Worm (Caenorhabditis elegans) whole organism, L3 larva: Measurements from ENCODE around the gene B0361.14.

Experiments used
- ceh-9 ChIP-seq: sonication (generic microtip); optimal IDR thresholded peaks from 2 replicates; lab custom pipeline; 2018; ENCODE audit warnings: missing biosample characterization, missing genetic modification characterization
- daf-12 ChIP-seq: fragments of 150-350 bp; optimal IDR thresholded peaks from 2 replicates; lab custom pipeline; 2014; ENCODE audit warnings: missing biosample characterization, missing genetic modification reagents, missing genetic modification characterization
- egl-27 ChIP-seq: sonication (generic microtip); optimal IDR thresholded peaks from 4 replicates; lab custom pipeline; 2017; ENCODE audit warnings: missing biosample characterization, missing genetic modification reagents, missing genetic modification characterization
- nhr-11 ChIP-seq: fragments of 150-350 bp; optimal IDR thresholded peaks from 2 replicates; lab custom pipeline; 2014; ENCODE audit warnings: missing biosample characterization, missing genetic modification characterization
- nhr-237 ChIP-seq: fragments of 150-350 bp; optimal IDR thresholded peaks from 2 replicates; lab custom pipeline; 2014; ENCODE audit warnings: missing biosample characterization, missing genetic modification characterization
- nhr-76 ChIP-seq: fragments of 150-350 bp; sonication (generic microtip); optimal IDR thresholded peaks from 5 replicates; lab custom pipeline; 2014; ENCODE audit warnings: missing biosample characterization, missing genetic modification characterization
- nhr-77 ChIP-seq: fragments of 150-350 bp; optimal IDR thresholded peaks from 2 replicates; lab custom pipeline; 2014; ENCODE audit warnings: missing biosample characterization, missing genetic modification characterization
- sea-2 ChIP-seq: fragments of 150-350 bp; sonication (generic microtip); optimal IDR thresholded peaks from 4 replicates; lab custom pipeline; 2014; ENCODE audit warnings: missing biosample characterization, missing genetic modification reagents, missing genetic modification characterization
- skn-1 ChIP-seq: fragments of 150-350 bp; optimal IDR thresholded peaks from 2 replicates; lab custom pipeline; 2014; ENCODE audit warnings: missing biosample characterization, missing genetic modification characterization
- unc-62 ChIP-seq: fragments of 150-350 bp; sonication (generic microtip); optimal IDR thresholded peaks from 4 replicates; lab custom pipeline; 2014; ENCODE audit warnings: missing biosample characterization, missing genetic modification reagents, missing genetic modification characterization
- zag-1 ChIP-seq: fragments of 150-350 bp; optimal IDR thresholded peaks from 2 replicates; lab custom pipeline; 2014; ENCODE audit warnings: missing biosample characterization, missing genetic modification characterization

- no peak for TF ChIP-seq skn-1 (tag; lab: Kevin White, UChicago)
- TF ChIP-seq egl-27 (tag; lab: Kevin White, UChicago), result no peak
- no peak for TF ChIP-seq nhr-11
- TF ChIP-seq nhr-77 (tag; lab: Kevin White, UChicago), result no peak
- TF ChIP-seq nhr-76, result no peak
- no peak for TF ChIP-seq ceh-9
- no peak for TF ChIP-seq sea-2 (GFP tag; lab: Kevin White, UChicago)
- TF ChIP-seq nhr-237 (tag; lab: Kevin White, UChicago), result no peak
- no peak for TF ChIP-seq daf-12
- no peak for TF ChIP-seq zag-1 (tag; lab: Kevin White, UChicago)
- no peak for TF ChIP-seq unc-62 (GFP tag; lab: Kevin White, UChicago)
Observed at ce11 chrIII:7347049-7347448, 47.7 kb upstream of the B0361.14 start, which contains the start of gene F08F8.7.
